Fruit fly (Drosophila melanogaster) whole organism, embryonic: Measurements from ENCODE around the gene pim.

ENCODE experiments used
- B-H2 ChIP-seq: fragments of 200-800 bp; sonication (Bioruptor generic); optimal IDR thresholded peaks from 2 replicates; lab custom pipeline; 2018; ENCODE audit warnings: missing biosample characterization, mild to moderate bottlenecking, missing genetic modification characterization
- BEAF-32 ChIP-seq: fragments of 200-800 bp; sonication (Bioruptor generic); optimal IDR thresholded peaks from 3 replicates; lab custom pipeline; 2017; ENCODE audit warnings: missing biosample characterization, missing genetic modification characterization, mild to moderate bottlenecking, moderate library complexity, missing genetic modification reagents
- CG10959 ChIP-seq: fragments of 200-800 bp; sonication (Bioruptor generic); IDR thresholded peaks from 2 replicates; pipeline ENCODE4 v1.3.6; 2022; ENCODE audit warnings: missing biosample characterization, missing genetic modification characterization
- CG12769 ChIP-seq: fragments of 200-800 bp; sonication (Bioruptor generic); optimal IDR thresholded peaks from 2 replicates; lab custom pipeline; 2019; ENCODE audit warnings: missing biosample characterization, mild to moderate bottlenecking, missing genetic modification characterization, moderate library complexity
- CG14014 ChIP-seq: fragments of 200-800 bp; sonication (Bioruptor generic); IDR thresholded peaks from 2 replicates; pipeline ENCODE4 v1.3.6; 2022; ENCODE audit warnings: missing biosample characterization, missing genetic modification characterization
- CG14965 ChIP-seq: fragments of 200-800 bp; sonication (Bioruptor generic); optimal IDR thresholded peaks from 2 replicates; lab custom pipeline; 2016; ENCODE audit warnings: missing biosample characterization, missing genetic modification characterization, borderline replicate concordance
- CG15269 ChIP-seq: fragments of 200-800 bp; sonication (Bioruptor generic); optimal IDR thresholded peaks from 2 replicates; lab custom pipeline; 2018; ENCODE audit warnings: missing biosample characterization, mild to moderate bottlenecking, missing genetic modification characterization, moderate library complexity
- CG1529 ChIP-seq: fragments of 200-800 bp; sonication (Bioruptor generic); optimal IDR thresholded peaks from 3 replicates; lab custom pipeline; 2018; ENCODE audit warnings: missing biosample characterization, missing genetic modification characterization
- CG1603 ChIP-seq: fragments of 200-800 bp; sonication (Bioruptor generic); optimal IDR thresholded peaks from 2 replicates; lab custom pipeline; 2019; ENCODE audit warnings: missing biosample characterization, mild to moderate bottlenecking, missing genetic modification characterization, moderate library complexity
- CG18262 ChIP-seq: fragments of 200-800 bp; optimal IDR thresholded peaks from 3 replicates; lab custom pipeline; 2019; ENCODE audit warnings: missing biosample characterization, mild to moderate bottlenecking, missing genetic modification characterization, moderate library complexity
- CG18476 ChIP-seq: fragments of 200-800 bp; sonication (Bioruptor generic); optimal IDR thresholded peaks from 2 replicates; lab custom pipeline; 2016; ENCODE audit warnings: missing biosample characterization, mild to moderate bottlenecking, missing genetic modification characterization
- CG18619 ChIP-seq: fragments of 200-800 bp; sonication (Bioruptor generic); optimal IDR thresholded peaks from 3 replicates; lab custom pipeline; 2017; ENCODE audit warnings: missing biosample characterization, mild to moderate bottlenecking, missing genetic modification characterization
- CG2202 ChIP-seq: fragments of 200-800 bp; sonication (Bioruptor generic); optimal IDR thresholded peaks from 2 replicates; lab custom pipeline; 2018; ENCODE audit warnings: missing biosample characterization, mild to moderate bottlenecking, missing genetic modification characterization
- CG3281 ChIP-seq: fragments of 200-800 bp; sonication (Bioruptor generic); optimal IDR thresholded peaks from 3 replicates; lab custom pipeline; 2017; ENCODE audit warnings: missing biosample characterization, mild to moderate bottlenecking, missing genetic modification characterization
- CG7372 ChIP-seq: fragments of 200-800 bp; sonication (Bioruptor generic); IDR thresholded peaks from 2 replicates; pipeline ENCODE4 v1.3.6; 2022; ENCODE audit warnings: missing biosample characterization, missing genetic modification characterization
- CG7786 ChIP-seq: fragments of 200-800 bp; sonication (Bioruptor generic); optimal IDR thresholded peaks from 2 replicates; lab custom pipeline; 2016; ENCODE audit warnings: missing biosample characterization, missing genetic modification characterization
- CG7839 ChIP-seq: fragments of 200-800 bp; sonication (Bioruptor generic); optimal IDR thresholded peaks from 3 replicates; lab custom pipeline; 2018; ENCODE audit warnings: missing biosample characterization, mild to moderate bottlenecking, missing genetic modification characterization, moderate library complexity
- CG7963 ChIP-seq: fragments of 200-800 bp; sonication (Bioruptor generic); IDR thresholded peaks from 3 replicates; pipeline ENCODE4 v1.3.6; 2022; ENCODE audit warnings: missing biosample characterization, missing genetic modification characterization; ENCODE audit not compliant: partially characterized antibody
- CG8478 ChIP-seq: fragments of >200 bp; optimal IDR thresholded peaks from 2 replicates; lab custom pipeline; 2018
- CG8944 ChIP-seq: fragments of 200-800 bp; sonication (Bioruptor generic); optimal IDR thresholded peaks from 3 replicates; lab custom pipeline; 2016; ENCODE audit warnings: missing biosample characterization, missing genetic modification characterization
- Doc3 ChIP-seq: fragments of 200-800 bp; sonication (Bioruptor generic); IDR thresholded peaks from 3 replicates; pipeline ENCODE4 v1.3.6; 2022; ENCODE audit warnings: missing biosample characterization, missing genetic modification characterization; ENCODE audit not compliant: partially characterized antibody
- E2f2 ChIP-seq: fragments of 200-800 bp; sonication (Bioruptor generic); IDR thresholded peaks from 2 replicates; pipeline ENCODE4 v1.3.6; 2022; ENCODE audit warnings: missing biosample characterization, missing genetic modification characterization
- Fer1 ChIP-seq: fragments of 200-800 bp; sonication (Bioruptor generic); optimal IDR thresholded peaks from 2 replicates; lab custom pipeline; 2017; ENCODE audit warnings: missing biosample characterization, mild to moderate bottlenecking, missing genetic modification characterization
- GATAe ChIP-seq: fragments of 200-800 bp; sonication (Bioruptor generic); conservative IDR thresholded peaks from 2 replicates; pipeline ENCODE4 v1.3.6; 2022; ENCODE audit warnings: missing biosample characterization, missing genetic modification characterization
- H2.0 ChIP-seq: fragments of 200-800 bp; sonication (Bioruptor generic); IDR thresholded peaks from 2 replicates; pipeline ENCODE4 v1.3.6; 2022; ENCODE audit warnings: missing biosample characterization, missing genetic modification characterization
- HLHmδ ChIP-seq: fragments of 200-800 bp; sonication (Bioruptor generic); optimal IDR thresholded peaks from 2 replicates; lab custom pipeline; 2018; ENCODE audit warnings: missing biosample characterization, mild to moderate bottlenecking, missing genetic modification characterization, moderate library complexity
- NK7.1 ChIP-seq: fragments of 200-800 bp; sonication (Bioruptor generic); optimal IDR thresholded peaks from 3 replicates; lab custom pipeline; 2016; ENCODE audit warnings: missing biosample characterization, missing genetic modification characterization
- Nf-YA ChIP-seq: fragments of 200-800 bp; sonication (Bioruptor generic); IDR thresholded peaks from 2 replicates; pipeline ENCODE4 v1.3.6; 2022; ENCODE audit warnings: missing biosample characterization, missing genetic modification characterization
- Ravus ChIP-seq: fragments of 200-800 bp; sonication (Bioruptor generic); IDR thresholded peaks from 2 replicates; pipeline ENCODE4 v1.3.6; 2022; ENCODE audit warnings: missing biosample characterization, missing genetic modification characterization
- Sox100B ChIP-seq: fragments of 200-800 bp; sonication (Bioruptor generic); optimal IDR thresholded peaks from 3 replicates; lab custom pipeline; 2018; ENCODE audit warnings: missing biosample characterization, mild to moderate bottlenecking, missing genetic modification characterization
- Trl ChIP-seq, 3 experiments: fragments of >200 bp in 2 of 3; fragments of 200-800 bp in 1 of 3; sonication (Bioruptor generic) in 1 of 3; optimal IDR thresholded peaks; 2 replicates in 1 of 3; 3 replicates in 2 of 3; lab custom pipeline; 2016 to 2017; ENCODE audit warnings: missing biosample characterization in 1 of 3, missing genetic modification characterization in 1 of 3
- amos ChIP-seq: fragments of 200-800 bp; sonication (Bioruptor generic); IDR thresholded peaks from 2 replicates; pipeline ENCODE4 v1.3.6; 2022; ENCODE audit warnings: missing biosample characterization, missing genetic modification characterization; ENCODE audit not compliant: partially characterized antibody
- chif ChIP-seq, 2 experiments: fragments of 200-800 bp; sonication (Bioruptor generic); optimal IDR thresholded peaks; 3 replicates each; lab custom pipeline; 2016; ENCODE audit warnings: missing biosample characterization in 2 of 2, missing genetic modification characterization in 2 of 2
- dan ChIP-seq: fragments of 200-800 bp; sonication (Bioruptor generic); IDR thresholded peaks from 2 replicates; pipeline ENCODE4 v1.3.6; 2022; ENCODE audit warnings: missing biosample characterization, missing genetic modification characterization
- dimm ChIP-seq: fragments of 200-800 bp; sonication (Bioruptor generic); IDR thresholded peaks from 2 replicates; pipeline ENCODE4 v1.3.6; 2022; ENCODE audit warnings: missing biosample characterization, missing genetic modification characterization
- eyg ChIP-seq: fragments of 200-800 bp; sonication (Bioruptor generic); optimal IDR thresholded peaks from 3 replicates; lab custom pipeline; 2016; ENCODE audit warnings: missing biosample characterization, missing genetic modification characterization
- gro ChIP-seq: fragments of 200-800 bp; sonication (Bioruptor generic); optimal IDR thresholded peaks from 2 replicates; lab custom pipeline; 2016; ENCODE audit warnings: missing biosample characterization, missing genetic modification characterization
- luna ChIP-seq: fragments of 200-800 bp; sonication (Bioruptor generic); optimal IDR thresholded peaks from 2 replicates; lab custom pipeline; 2016; ENCODE audit warnings: missing biosample characterization, missing genetic modification characterization
- mam ChIP-seq: fragments of 200-800 bp; sonication (Bioruptor generic); optimal IDR thresholded peaks from 3 replicates; lab custom pipeline; 2016; ENCODE audit warnings: missing biosample characterization, missing genetic modification characterization
- nerfin-2 ChIP-seq: fragments of 200-800 bp; sonication (Bioruptor generic); IDR thresholded peaks from 2 replicates; pipeline ENCODE4 v1.3.6; 2022; ENCODE audit warnings: missing biosample characterization, missing genetic modification characterization; ENCODE audit not compliant: partially characterized antibody
- pb ChIP-seq: fragments of 200-800 bp; sonication (Bioruptor generic); optimal IDR thresholded peaks from 3 replicates; lab custom pipeline; 2016; ENCODE audit warnings: missing biosample characterization, missing genetic modification characterization
- phol ChIP-seq: fragments of 200-800 bp; sonication (Bioruptor generic); optimal IDR thresholded peaks from 3 replicates; lab custom pipeline; 2018; ENCODE audit warnings: missing biosample characterization, mild to moderate bottlenecking, missing genetic modification characterization, moderate library complexity
- ranshi ChIP-seq: fragments of 200-800 bp; sonication (Bioruptor generic); IDR thresholded peaks from 2 replicates; pipeline ENCODE4 v1.3.6; 2022; ENCODE audit warnings: missing biosample characterization, missing genetic modification characterization
- repo ChIP-seq: fragments of 200-800 bp; sonication (Bioruptor generic); optimal IDR thresholded peaks from 2 replicates; lab custom pipeline; 2016; ENCODE audit warnings: missing biosample characterization, missing genetic modification characterization
- rib ChIP-seq: fragments of 200-800 bp; sonication (Bioruptor generic); IDR thresholded peaks from 2 replicates; pipeline ENCODE4 v1.3.6; 2022; ENCODE audit warnings: missing biosample characterization, missing genetic modification characterization
- sqz ChIP-seq: fragments of 200-800 bp; sonication (Bioruptor generic); optimal IDR thresholded peaks from 3 replicates; lab custom pipeline; 2018; ENCODE audit warnings: missing biosample characterization, mild to moderate bottlenecking, missing genetic modification characterization
- sr ChIP-seq: fragments of 200-800 bp; sonication (Bioruptor generic); IDR thresholded peaks from 3 replicates; pipeline ENCODE4 v1.3.6; 2022; ENCODE audit warnings: missing biosample characterization, missing genetic modification characterization
- tgo ChIP-seq: fragments of 200-800 bp; sonication (Bioruptor generic); IDR thresholded peaks from 3 replicates; pipeline ENCODE4 v1.3.6; 2022; ENCODE audit warnings: missing biosample characterization, missing genetic modification characterization
- tx ChIP-seq: fragments of 200-800 bp; sonication (Bioruptor generic); optimal IDR thresholded peaks from 2 replicates; lab custom pipeline; 2016; ENCODE audit warnings: missing biosample characterization, missing genetic modification characterization
- wor ChIP-seq: fragments of 200-800 bp; sonication (Bioruptor generic); IDR thresholded peaks from 2 replicates; pipeline ENCODE4 v1.3.6; 2022; ENCODE audit warnings: missing biosample characterization, missing genetic modification characterization

pim gene

dm6 chr2L:10381890-10382450 is 19.2 kb downstream of the pim start, which contains the start of gene CG5096 (continued):
- TF ChIP-seq E2f2 (GFP tag; lab: Robert Waterston, UW) (peak; percentile 74), CG2202 (tag; lab: Kevin White, UChicago) (peak; percentile 47), Nf-YA (GFP tag; lab: Robert Waterston, UW) (peak; percentile 76), dimm (GFP tag; lab: Robert Waterston, UW) (no peak; the same call in 1 of the 2 replicates), Trl (optimal IDR thresholded peaks at IDR 0.05; lab: Kevin White, UChicago) (no peak), Trl (GFP tag; optimal IDR thresholded peaks at IDR 0.05; lab: Kevin White, UChicago) (peak; percentile 74), B-H2 (GFP tag; lab: Kevin White, UChicago) (peak; percentile 84), CG8944 (GFP tag; lab: Kevin White, UChicago) (peak; percentile 43), ranshi (GFP tag; lab: Robert Waterston, UW) (peak; percentile 91; the same call in 1 of the 2 replicates), tgo (GFP tag; lab: Robert Waterston, UW) (peak; percentile 90), eyg (GFP tag; lab: Kevin White, UChicago) (peak; percentile 69), phol (tag; lab: Kevin White, UChicago) (peak; percentile 81), BEAF-32 (GFP tag; lab: Kevin White, UChicago) (no peak), wor (GFP tag; lab: Robert Waterston, UW) (peak; percentile 76), sr (GFP tag; lab: Robert Waterston, UW) (no peak; the same call in 2 of the 3 replicates), amos (GFP tag; lab: Robert Waterston, UW) (no peak), rib (GFP tag; lab: Robert Waterston, UW) (peak; percentile 86), H2.0 (peak; percentile 79), CG10959 (peak; percentile 51; the same call in 1 of the 2 replicates), CG12769 (tag; lab: Kevin White, UChicago) (peak; percentile 95), CG8478 (lab: Kevin White, UChicago) (no peak), CG7963 (no peak), Ravus (peak; percentile 60), Doc3 (GFP tag; lab: Robert Waterston, UW) (no peak), CG3281 (GFP tag; lab: Kevin White, UChicago) (peak; percentile 92), NK7.1 (GFP tag; lab: Kevin White, UChicago) (peak; percentile 52), dan (GFP tag; lab: Robert Waterston, UW) (no peak), CG18476 (GFP tag; lab: Kevin White, UChicago) (peak; percentile 84), GATAe (GFP tag; lab: Robert Waterston, UW) (peak; percentile 100), CG7839 (tag; lab: Kevin White, UChicago) (peak; percentile 94), luna (GFP tag; lab: Kevin White, UChicago) (peak; percentile 45), CG14014 (GFP tag; lab: Robert Waterston, UW) (peak; percentile 92), gro (peak; percentile 90), CG1529 (peak; percentile 74), repo (peak; percentile 39), nerfin-2 (GFP tag; lab: Robert Waterston, UW) (no peak), chif (GFP tag; optimal IDR thresholded peaks at IDR 0.05; lab: Kevin White, UChicago) (peak; percentile 62 to 64), HLHmδ (GFP tag; lab: Kevin White, UChicago) (no peak), CG14965 (no peak), sqz (GFP tag; lab: Kevin White, UChicago) (peak; percentile 61), tx (GFP tag; lab: Kevin White, UChicago) (peak; percentile 65), Fer1 (GFP tag; lab: Kevin White, UChicago) (peak; percentile 95), CG7372 (GFP tag; lab: Robert Waterston, UW) (peak; percentile 81), CG1603 (tag; lab: Kevin White, UChicago) (peak; percentile 84), pb (GFP tag; lab: Kevin White, UChicago) (no peak), CG18262 (tag; lab: Kevin White, UChicago) (peak; percentile 87), CG18619 (peak; percentile 83), mam (GFP tag; lab: Kevin White, UChicago) (peak; percentile 86), CG15269 (peak; percentile 95), Sox100B (GFP tag; lab: Kevin White, UChicago) (peak; percentile 83), CG7786 (GFP tag; lab: Kevin White, UChicago) (peak; percentile 84)
